Worm (Caenorhabditis elegans) whole organism, young adult: ENCODE measurements around the gene fipr-17.

Experiments
- B0019.2 ChIP-seq: fragments of 200-800 bp; sonication (Bioruptor generic); conservative IDR thresholded peaks from 2 replicates; pipeline ENCODE4 v1.3.6; 2022; ENCODE audit warnings: missing genetic modification reagents, missing genetic modification characterization, missing compliant biosample characterization
- B0035.1 ChIP-seq: sonication (generic microtip); optimal IDR thresholded peaks from 2 replicates; lab custom pipeline; 2016; ENCODE audit warnings: missing genetic modification characterization, mild to moderate bottlenecking, missing compliant biosample characterization, missing genotype, missing genetic modification reagents
- C06A6.2 ChIP-seq: fragments of 200-800 bp; sonication (Bioruptor generic); conservative IDR thresholded peaks from 2 replicates; pipeline ENCODE4 v1.3.6; 2022; ENCODE audit warnings: missing genetic modification characterization, missing compliant biosample characterization
- D2030.7 ChIP-seq: fragments of 200-800 bp; sonication (Bioruptor generic); IDR thresholded peaks from 2 replicates; pipeline ENCODE4 v1.3.6; 2022; ENCODE audit warnings: missing genetic modification reagents, missing genetic modification characterization, missing compliant biosample characterization
- F23B12.7 ChIP-seq: sonication (generic microtip); optimal IDR thresholded peaks from 2 replicates; lab custom pipeline; 2017; ENCODE audit warnings: missing genetic modification characterization, mild to moderate bottlenecking, missing compliant biosample characterization, antibody characterized with exemption, moderate library complexity; ENCODE audit not compliant: insufficient read depth
- F33H1.4 ChIP-seq: fragments of 200-800 bp; sonication (Bioruptor generic); IDR thresholded peaks from 2 replicates; pipeline ENCODE4 v1.3.6; 2022; ENCODE audit warnings: missing genetic modification reagents, missing genetic modification characterization, missing compliant biosample characterization
- F39B2.1 ChIP-seq: fragments of 200-800 bp; sonication (Bioruptor generic); IDR thresholded peaks from 2 replicates; pipeline ENCODE4 v1.3.6; 2022; ENCODE audit warnings: missing genetic modification reagents, missing genetic modification characterization, missing compliant biosample characterization
- F52B5.7 ChIP-seq: sonication (generic microtip); optimal IDR thresholded peaks from 2 replicates; lab custom pipeline; 2016; ENCODE audit warnings: mild to moderate bottlenecking, missing genetic modification characterization, missing compliant biosample characterization
- Y53G8AR.9 ChIP-seq: fragments of 200-800 bp; sonication (Bioruptor generic); conservative IDR thresholded peaks from 2 replicates; pipeline ENCODE4 v1.3.6; 2022; ENCODE audit warnings: missing genetic modification reagents, missing genetic modification characterization, missing compliant biosample characterization
- Y67H2A.10 ChIP-seq: fragments of 200-800 bp; sonication (Bioruptor generic); conservative IDR thresholded peaks from 2 replicates; pipeline ENCODE4 v1.3.6; 2022; ENCODE audit warnings: missing genetic modification reagents, missing genetic modification characterization, missing compliant biosample characterization
- ZK185.1 ChIP-seq: sonication (generic microtip); optimal IDR thresholded peaks from 2 replicates; lab custom pipeline; 2016; ENCODE audit warnings: mild to moderate bottlenecking, missing genetic modification characterization, missing compliant biosample characterization; ENCODE audit not compliant: poor library complexity, severe bottlenecking
- attf-3 ChIP-seq: fragments of 200-800 bp; sonication (Bioruptor generic); conservative IDR thresholded peaks from 2 replicates; pipeline ENCODE4 v1.3.6; 2022; ENCODE audit warnings: missing genetic modification reagents, missing genetic modification characterization, missing compliant biosample characterization
- attf-6 ChIP-seq: fragments of 200-800 bp; sonication (Bioruptor generic); IDR thresholded peaks from 2 replicates; pipeline ENCODE4 v1.3.6; 2022; ENCODE audit warnings: missing genetic modification reagents, missing genetic modification characterization, missing compliant biosample characterization
- bed-2 ChIP-seq: fragments of 200-800 bp; sonication (Bioruptor generic); IDR thresholded peaks from 2 replicates; pipeline ENCODE4 v1.3.6; 2022; ENCODE audit warnings: missing genetic modification reagents, missing genetic modification characterization, missing compliant biosample characterization
- ceh-58 ChIP-seq: fragments of 200-800 bp; sonication (Bioruptor generic); IDR thresholded peaks from 2 replicates; pipeline ENCODE4 v1.3.6; 2022; ENCODE audit warnings: missing genetic modification characterization, missing compliant biosample characterization
- ceh-91 ChIP-seq: fragments of 200-800 bp; sonication (Bioruptor generic); IDR thresholded peaks from 2 replicates; pipeline ENCODE4 v1.3.6; 2022; ENCODE audit warnings: missing genetic modification reagents, missing genetic modification characterization, missing compliant biosample characterization
- chd-7 ChIP-seq: sonication (generic microtip); optimal IDR thresholded peaks from 2 replicates; lab custom pipeline; 2016; ENCODE audit warnings: mild to moderate bottlenecking, missing genetic modification characterization, moderate library complexity, missing compliant biosample characterization
- die-1 ChIP-seq: sonication (generic microtip); optimal IDR thresholded peaks from 2 replicates; lab custom pipeline; 2016; ENCODE audit warnings: missing genotype, mild to moderate bottlenecking, missing genetic modification characterization, missing compliant biosample characterization
- efl-1 ChIP-seq: fragments of 150-350 bp; optimal IDR thresholded peaks from 2 replicates; lab custom pipeline; 2014; ENCODE audit warnings: missing biosample characterization, missing genetic modification reagents, missing genetic modification characterization
- fkh-3 ChIP-seq: sonication (generic microtip); optimal IDR thresholded peaks from 2 replicates; lab custom pipeline; 2016; ENCODE audit warnings: mild to moderate bottlenecking, missing genetic modification characterization, missing compliant biosample characterization
- hrde-1 ChIP-seq: sonication (generic microtip); optimal IDR thresholded peaks from 2 replicates; lab custom pipeline; 2016; ENCODE audit warnings: missing genetic modification characterization, mild to moderate bottlenecking, missing compliant biosample characterization, moderate library complexity, missing genotype, missing genetic modification reagents, borderline replicate concordance
- let-526 ChIP-seq: fragments of 200-800 bp; sonication (Bioruptor generic); IDR thresholded peaks from 2 replicates; pipeline ENCODE4 v1.3.6; 2022; ENCODE audit warnings: missing genetic modification reagents, missing genetic modification characterization, missing compliant biosample characterization
- lsy-27 ChIP-seq: sonication (generic microtip); optimal IDR thresholded peaks from 2 replicates; lab custom pipeline; 2017; ENCODE audit warnings: missing genetic modification characterization, mild to moderate bottlenecking, missing compliant biosample characterization, antibody characterized with exemption, missing genotype, borderline replicate concordance; ENCODE audit not compliant: insufficient read depth
- mes-4 ChIP-seq: sonication (generic microtip); optimal IDR thresholded peaks from 2 replicates; lab custom pipeline; 2016; ENCODE audit warnings: missing genotype, missing genetic modification characterization, missing compliant biosample characterization
- nhr-27 ChIP-seq: fragments of 200-800 bp; sonication (Bioruptor generic); optimal IDR thresholded peaks from 2 replicates; lab custom pipeline; 2018; ENCODE audit warnings: mild to moderate bottlenecking, missing genetic modification characterization, moderate library complexity, missing compliant biosample characterization
- pbrm-1 ChIP-seq: fragments of 200-800 bp; sonication (Bioruptor generic); IDR thresholded peaks from 2 replicates; pipeline ENCODE4 v1.3.6; 2022; ENCODE audit warnings: missing genetic modification reagents, missing genetic modification characterization, missing compliant biosample characterization
- rcor-1 ChIP-seq: fragments of 200-800 bp; sonication (Bioruptor generic); IDR thresholded peaks from 2 replicates; pipeline ENCODE4 v1.3.6; 2022; ENCODE audit warnings: missing genetic modification reagents, missing genetic modification characterization, missing compliant biosample characterization
- sdz-38 ChIP-seq: sonication (generic microtip); optimal IDR thresholded peaks from 2 replicates; lab custom pipeline; 2016; ENCODE audit warnings: missing genotype, missing genetic modification characterization, missing compliant biosample characterization
- sea-2 ChIP-seq: fragments of 200-800 bp; sonication (Bioruptor generic); IDR thresholded peaks from 2 replicates; pipeline ENCODE4 v1.3.6; 2022; ENCODE audit warnings: missing genetic modification characterization, missing compliant biosample characterization
- snpc-1.3 ChIP-seq: sonication (generic microtip); optimal IDR thresholded peaks from 2 replicates; lab custom pipeline; 2017; ENCODE audit warnings: missing genetic modification characterization, mild to moderate bottlenecking, missing compliant biosample characterization, antibody characterized with exemption, moderate library complexity, missing genotype, missing genetic modification reagents; ENCODE audit not compliant: insufficient read depth
- snpc-4 ChIP-seq, 5 experiments: fragments of 150-350 bp in 1 of 5; sonication (generic microtip) in 4 of 5; optimal IDR thresholded peaks; 2 replicates each; lab custom pipeline; 2014 to 2018; ENCODE audit warnings: missing genetic modification characterization in 5 of 5, missing biosample characterization in 3 of 5, antibody characterized with exemption in 2 of 5, mild to moderate bottlenecking in 2 of 5, missing compliant biosample characterization in 2 of 5, missing genotype in 2 of 5, moderate library complexity in 2 of 5, missing genetic modification reagents in 1 of 5
- sptf-2 ChIP-seq: fragments of 200-800 bp; sonication (Bioruptor generic); optimal IDR thresholded peaks from 2 replicates; lab custom pipeline; 2018; ENCODE audit warnings: mild to moderate bottlenecking, missing genetic modification characterization, missing compliant biosample characterization
- tbx-9 ChIP-seq: sonication (generic microtip); optimal IDR thresholded peaks from 2 replicates; lab custom pipeline; 2016; ENCODE audit warnings: borderline replicate concordance, missing genetic modification characterization, inconsistent platforms, missing compliant biosample characterization
- unc-62 ChIP-seq: fragments of 150-350 bp; optimal IDR thresholded peaks from 2 replicates; lab custom pipeline; 2014; ENCODE audit warnings: missing biosample characterization, missing genetic modification reagents, missing genetic modification characterization
- zfh-2 ChIP-seq: fragments of 200-800 bp; sonication (Bioruptor generic); conservative IDR thresholded peaks from 2 replicates; pipeline ENCODE4 v1.3.6; 2022; ENCODE audit warnings: missing genetic modification reagents, missing genetic modification characterization, missing compliant biosample characterization
- zim-3 ChIP-seq: sonication (generic microtip); optimal IDR thresholded peaks from 2 replicates; lab custom pipeline; 2017; ENCODE audit warnings: mild to moderate bottlenecking, missing genetic modification characterization, moderate library complexity, missing compliant biosample characterization
- ztf-22 ChIP-seq: fragments of 200-800 bp; sonication (Bioruptor generic); optimal IDR thresholded peaks from 2 replicates; lab custom pipeline; 2018; ENCODE audit warnings: mild to moderate bottlenecking, missing genetic modification characterization, moderate library complexity, missing compliant biosample characterization
- ztf-28 ChIP-seq: fragments of 200-800 bp; sonication (Bioruptor generic); IDR thresholded peaks from 2 replicates; pipeline ENCODE4 v1.3.6; 2022; ENCODE audit warnings: missing genetic modification reagents, missing genetic modification characterization, missing compliant biosample characterization
- ztf-6 ChIP-seq: fragments of 200-800 bp; sonication (Bioruptor generic); IDR thresholded peaks from 2 replicates; pipeline ENCODE4 v1.3.6; 2022; ENCODE audit warnings: missing genetic modification reagents, missing genetic modification characterization, missing compliant biosample characterization

Gene fipr-17

ce11 chrIII:11036132-11036531 lies 28.7 kb upstream of the fipr-17 start (continued):
- TF ChIP-seq ztf-28 (GFP tag; lab: Robert Waterston, UW) (0 out of 2 replicates have a peak, but pooled peaks have one; percentile 46), ceh-91 (GFP tag; lab: Robert Waterston, UW) (peak; percentile 57), sdz-38 (tag; lab: Kevin White, UChicago) (no peak), F23B12.7 (tag; lab: Kevin White, UChicago) (peak; percentile 75), C06A6.2 (GFP tag; lab: Robert Waterston, UW) (no peak), Y67H2A.10 (GFP tag; lab: Robert Waterston, UW) (no peak), zfh-2 (no peak), rcor-1 (no peak; the same call in 1 of the 2 replicates), zim-3 (tag; lab: Kevin White, UChicago) (no peak), fkh-3 (tag; lab: Kevin White, UChicago) (no peak), snpc-4 (GFP tag; optimal IDR thresholded peaks at IDR 0.05; lab: Kevin White, UChicago) (peak; percentile 62), snpc-4 (tag; optimal IDR thresholded peaks at IDR 0.05; lab: Kevin White, UChicago) (peak in 3 of 4 experiments; percentile 26 to 64 (median 47)), ztf-6 (GFP tag; lab: Robert Waterston, UW) (no peak), mes-4 (tag; lab: Kevin White, UChicago) (no peak), unc-62 (GFP tag; lab: Kevin White, UChicago) (no peak), let-526 (GFP tag; lab: Robert Waterston, UW) (no peak), hrde-1 (tag; lab: Kevin White, UChicago) (no peak), lsy-27 (tag; lab: Kevin White, UChicago) (no peak), Y53G8AR.9 (GFP tag; lab: Robert Waterston, UW) (peak; percentile 90), B0019.2 (GFP tag; lab: Robert Waterston, UW) (no peak; the same call in 1 of the 2 replicates), attf-3 (GFP tag; lab: Robert Waterston, UW) (no peak), bed-2 (GFP tag; lab: Robert Waterston, UW) (no peak), ZK185.1 (tag; lab: Kevin White, UChicago) (no peak), F39B2.1 (GFP tag; lab: Robert Waterston, UW) (no peak), sea-2 (no peak), ztf-22 (no peak), pbrm-1 (peak; percentile 84), chd-7 (tag; lab: Kevin White, UChicago) (no peak), die-1 (no peak), sptf-2 (GFP tag; lab: Kevin White, UChicago) (no peak), F33H1.4 (GFP tag; lab: Robert Waterston, UW) (peak; percentile 71), snpc-1.3 (tag; lab: Kevin White, UChicago) (peak; percentile 91), attf-6 (GFP tag; lab: Robert Waterston, UW) (0 out of 2 replicates have a peak, but pooled peaks have one; percentile 56), F52B5.7 (tag; lab: Kevin White, UChicago) (no peak), nhr-27 (tag; lab: Kevin White, UChicago) (no peak), ceh-58 (no peak), B0035.1 (tag; lab: Kevin White, UChicago) (no peak), tbx-9 (tag; lab: Kevin White, UChicago) (no peak), D2030.7 (GFP tag; lab: Robert Waterston, UW) (peak; percentile 88), efl-1 (GFP tag; lab: Kevin White, UChicago) (peak; percentile 70)
